Fruit fly (Drosophila melanogaster) whole organism, pupa: ENCODE measurements around the gene Atf3.

Source experiments
- CG10348 ChIP-seq: fragments of 200-800 bp; sonication (Bioruptor generic); IDR thresholded peaks from 2 replicates; pipeline ENCODE4 v1.3.6; 2022; ENCODE audit warnings: missing biosample characterization, missing genetic modification characterization
- CG12605 ChIP-seq: fragments of 200-800 bp; sonication (Bioruptor generic); IDR thresholded peaks from 2 replicates; pipeline ENCODE4 v1.3.6; 2022; ENCODE audit warnings: missing biosample characterization, missing genetic modification characterization
- CG13204 ChIP-seq: fragments of 200-800 bp; sonication (Bioruptor generic); optimal IDR thresholded peaks from 2 replicates; lab custom pipeline; 2018; ENCODE audit warnings: missing biosample characterization, mild to moderate bottlenecking, missing genetic modification characterization, moderate library complexity
- CG14655 ChIP-seq: fragments of 200-800 bp; sonication (Bioruptor generic); optimal IDR thresholded peaks from 3 replicates; lab custom pipeline; 2017; ENCODE audit warnings: mild to moderate bottlenecking, missing biosample characterization, missing genetic modification reagents, missing genetic modification characterization
- CG15710 ChIP-seq: fragments of 200-800 bp; sonication (Bioruptor generic); optimal IDR thresholded peaks from 2 replicates; lab custom pipeline; 2018; ENCODE audit warnings: missing biosample characterization, mild to moderate bottlenecking, missing genetic modification characterization, moderate library complexity
- CG17806 ChIP-seq: fragments of 200-800 bp; sonication (Bioruptor generic); optimal IDR thresholded peaks from 2 replicates; lab custom pipeline; 2018; ENCODE audit warnings: missing biosample characterization, mild to moderate bottlenecking, missing genetic modification characterization, moderate library complexity
- CG32121 ChIP-seq: fragments of 200-800 bp; sonication (Bioruptor generic); IDR thresholded peaks from 2 replicates; pipeline ENCODE4 v1.3.6; 2022; ENCODE audit warnings: missing biosample characterization, missing genetic modification characterization
- CG34367 ChIP-seq: fragments of 200-800 bp; sonication (Bioruptor generic); optimal IDR thresholded peaks from 2 replicates; lab custom pipeline; 2018; ENCODE audit warnings: missing biosample characterization, mild to moderate bottlenecking, missing genetic modification characterization
- CG4496 ChIP-seq: fragments of 200-800 bp; sonication (Bioruptor generic); IDR thresholded peaks from 3 replicates; pipeline ENCODE4 v1.3.6; 2022; ENCODE audit warnings: missing biosample characterization, missing genetic modification characterization
- CG8159 ChIP-seq: fragments of 200-800 bp; sonication (Bioruptor generic); optimal IDR thresholded peaks from 3 replicates; lab custom pipeline; 2018; ENCODE audit warnings: missing biosample characterization, mild to moderate bottlenecking, missing genetic modification characterization, moderate library complexity
- CG8301 ChIP-seq: fragments of 200-800 bp; sonication (Bioruptor generic); optimal IDR thresholded peaks from 2 replicates; lab custom pipeline; 2018; ENCODE audit warnings: missing biosample characterization, mild to moderate bottlenecking, missing genetic modification characterization
- CG9948 ChIP-seq: fragments of 200-800 bp; sonication (Bioruptor generic); optimal IDR thresholded peaks from 2 replicates; lab custom pipeline; 2018; ENCODE audit warnings: missing biosample characterization, mild to moderate bottlenecking, missing genetic modification characterization, moderate library complexity
- D1 ChIP-seq: fragments of 200-800 bp; sonication (Bioruptor generic); optimal IDR thresholded peaks from 2 replicates; lab custom pipeline; 2018; ENCODE audit warnings: missing biosample characterization, mild to moderate bottlenecking, missing genetic modification characterization, moderate library complexity
- EcR ChIP-seq: fragments of 200-800 bp; sonication (Bioruptor generic); optimal IDR thresholded peaks from 3 replicates; lab custom pipeline; 2019; ENCODE audit warnings: missing biosample characterization, missing genetic modification characterization, mild to moderate bottlenecking, moderate library complexity, missing genetic modification reagents
- Ets98B ChIP-seq: fragments of 200-800 bp; sonication (Bioruptor generic); IDR thresholded peaks from 2 replicates; pipeline ENCODE4 v1.3.6; 2022; ENCODE audit warnings: missing biosample characterization, missing genetic modification characterization
- Pif1A ChIP-seq: fragments of 200-800 bp; sonication (Bioruptor generic); optimal IDR thresholded peaks from 3 replicates; lab custom pipeline; 2016; ENCODE audit warnings: missing biosample characterization, missing genetic modification characterization
- Pif1B ChIP-seq: fragments of 200-800 bp; sonication (Bioruptor generic); optimal IDR thresholded peaks from 3 replicates; lab custom pipeline; 2016; ENCODE audit warnings: missing biosample characterization, missing genetic modification characterization
- Snoo ChIP-seq: fragments of 200-800 bp; sonication (Bioruptor generic); optimal IDR thresholded peaks from 3 replicates; lab custom pipeline; 2017; ENCODE audit warnings: missing biosample characterization, mild to moderate bottlenecking, missing genetic modification characterization, inconsistent platforms
- fd96Ca ChIP-seq: fragments of 200-800 bp; sonication (Bioruptor generic); IDR thresholded peaks from 3 replicates; pipeline ENCODE4 v1.3.6; 2022; ENCODE audit warnings: missing biosample characterization, missing genetic modification characterization
- gl ChIP-seq: fragments of 200-800 bp; sonication (Bioruptor generic); optimal IDR thresholded peaks from 2 replicates; lab custom pipeline; 2018; ENCODE audit warnings: missing biosample characterization, mild to moderate bottlenecking, missing genetic modification characterization
- rn ChIP-seq: fragments of 200-800 bp; sonication (Bioruptor generic); IDR thresholded peaks from 2 replicates; pipeline ENCODE4 v1.3.6; 2022; ENCODE audit warnings: missing biosample characterization, missing genetic modification characterization

Atf3 gene

dm6 chrX:1262536-1263263, 12.4 kb downstream of the Atf3 start:
- TF ChIP-seq CG15710 (tag; lab: Kevin White, UChicago) (no peak), Pif1A (GFP tag; lab: Kevin White, UChicago) (no peak), D1 (no peak), fd96Ca (no peak), Pif1B (GFP tag; lab: Kevin White, UChicago) (no peak), CG17806 (no peak), Ets98B (no peak), CG14655 (GFP tag; lab: Kevin White, UChicago) (no peak), CG4496 (no peak), CG12605 (GFP tag; lab: Robert Waterston, UW) (no peak)

DNA sequence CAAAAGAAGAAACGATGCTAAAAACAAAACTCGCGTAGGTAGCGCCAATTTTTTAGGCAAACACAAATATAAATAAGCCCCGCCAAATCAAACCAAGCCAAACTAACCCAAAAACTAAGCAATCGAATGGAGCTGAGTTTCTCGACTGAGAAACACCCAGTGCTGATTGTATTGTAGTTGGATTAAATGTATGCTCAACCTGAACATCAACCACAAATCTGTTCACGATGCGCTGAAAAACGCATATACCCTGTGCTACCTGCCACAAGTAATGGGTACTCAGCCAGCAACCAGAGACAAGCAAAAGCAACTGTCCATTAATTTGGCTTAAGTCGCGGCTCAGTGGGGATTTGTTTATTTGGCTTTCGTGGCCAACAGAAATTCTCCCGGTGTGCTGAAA, 14.8 kb downstream of the Atf3 start:
- no peak for TF ChIP-seq CG13204 (GFP tag; lab: Kevin White, UChicago)
- TF ChIP-seq Ets98B, result peak; percentile 40; the same call in 1 of the 2 replicates
- TF ChIP-seq, all 21 proteins: peak for 1

dm6 chrX:1256742-1257441, 18.2 kb downstream of the Atf3 start:
- TF ChIP-seq CG15710 (tag; lab: Kevin White, UChicago), result no peak
- no peak for TF ChIP-seq fd96Ca
- no peak for TF ChIP-seq CG12605 (GFP tag; lab: Robert Waterston, UW)
- no peak for TF ChIP-seq CG8301 (tag; lab: Kevin White, UChicago)
- TF ChIP-seq CG34367, result no peak
- no peak for TF ChIP-seq CG4496
- TF ChIP-seq Ets98B, result no peak
- no peak for TF ChIP-seq Snoo
- TF ChIP-seq CG10348 (GFP tag; lab: Robert Waterston, UW), result no peak
- no peak for TF ChIP-seq CG9948 (tag; lab: Kevin White, UChicago)
- TF ChIP-seq CG17806, result no peak
- TF ChIP-seq CG8159 (tag; lab: Kevin White, UChicago), result no peak

dm6 chrX:1256131-1256530, 19.0 kb downstream of the Atf3 start:
- no peak for TF ChIP-seq Ets98B
- no peak for TF ChIP-seq CG15710 (tag; lab: Kevin White, UChicago)
- no peak for TF ChIP-seq CG34367
- TF ChIP-seq CG4496, result no peak
- no peak for TF ChIP-seq EcR (GFP tag; lab: Kevin White, UChicago)
- TF ChIP-seq D1, result no peak
- TF ChIP-seq Snoo, result no peak
- TF ChIP-seq CG32121 (GFP tag; lab: Robert Waterston, UW), result no peak
- TF ChIP-seq CG8301 (tag; lab: Kevin White, UChicago), result no peak
- TF ChIP-seq fd96Ca, result no peak
- TF ChIP-seq gl (tag; lab: Kevin White, UChicago), result no peak
- TF ChIP-seq CG13204 (GFP tag; lab: Kevin White, UChicago), result no peak
- TF ChIP-seq rn (GFP tag; lab: Robert Waterston, UW), result no peak
- no peak for TF ChIP-seq CG17806
- TF ChIP-seq CG10348 (GFP tag; lab: Robert Waterston, UW), result no peak
- no peak for TF ChIP-seq CG8159 (tag; lab: Kevin White, UChicago)
- TF ChIP-seq, all 21 proteins: peak for 0

dm6 chrX:1252961-1253360, 22.1 kb downstream of the Atf3 start:
- no peak for TF ChIP-seq CG4496
- no peak for TF ChIP-seq EcR (GFP tag; lab: Kevin White, UChicago)
- TF ChIP-seq CG32121 (GFP tag; lab: Robert Waterston, UW), result no peak
- TF ChIP-seq fd96Ca, result no peak

- no peak for TF ChIP-seq CG17806
- TF ChIP-seq gl (tag; lab: Kevin White, UChicago), result no peak
- no peak for TF ChIP-seq CG4496
- no peak for TF ChIP-seq Pif1B (GFP tag; lab: Kevin White, UChicago)
- no peak for TF ChIP-seq EcR (GFP tag; lab: Kevin White, UChicago)
- no peak for TF ChIP-seq CG34367
- TF ChIP-seq CG8301 (tag; lab: Kevin White, UChicago), result no peak
- no peak for TF ChIP-seq Snoo
- TF ChIP-seq CG10348 (GFP tag; lab: Robert Waterston, UW), result no peak
- TF ChIP-seq CG9948 (tag; lab: Kevin White, UChicago), result no peak
These were observed 25.0 kb downstream of the Atf3 start for dm6 chrX:1250104-1250503.

DNA sequence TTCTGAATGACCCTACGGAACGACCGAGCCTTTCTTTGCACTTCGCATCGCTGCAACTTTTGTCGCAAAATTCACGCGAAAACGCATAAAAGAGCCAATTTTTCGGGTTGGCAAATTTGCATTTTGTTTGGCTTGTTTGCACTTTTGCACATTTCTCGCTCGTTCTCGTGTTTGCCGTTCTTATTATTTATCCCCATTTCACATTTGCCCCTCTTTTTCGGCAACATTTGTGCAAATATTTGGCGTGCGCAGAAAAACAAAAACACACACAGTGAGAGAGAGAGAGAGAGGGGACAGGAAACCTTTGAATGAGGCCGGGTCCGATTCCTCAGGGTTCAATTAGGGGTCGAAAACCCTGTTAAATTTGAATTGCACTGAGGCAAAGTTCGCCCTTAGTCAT, 25.5 kb downstream of the Atf3 start:
- TF ChIP-seq CG14655 (GFP tag; lab: Kevin White, UChicago), result no peak
- no peak for TF ChIP-seq CG17806
- TF ChIP-seq CG13204 (GFP tag; lab: Kevin White, UChicago), result no peak
- no peak for TF ChIP-seq gl (tag; lab: Kevin White, UChicago)
- TF ChIP-seq, all 21 proteins: peak for 0
